Worm (Caenorhabditis elegans) whole organism, late embryonic: Measurements from ENCODE around the gene C29G2.6.

Source experiments
- pha-4 ChIP-seq: fragments of 150-350 bp; optimal IDR thresholded peaks from 2 replicates; lab custom pipeline; 2018; ENCODE audit warnings: missing biosample characterization, missing genetic modification reagents, missing genetic modification characterization
- rnt-1 ChIP-seq: sonication (generic microtip); optimal IDR thresholded peaks from 2 replicates; lab custom pipeline; 2016; ENCODE audit warnings: missing genetic modification characterization, missing compliant biosample characterization
- unc-55 ChIP-seq: sonication (generic microtip); optimal IDR thresholded peaks from 2 replicates; lab custom pipeline; 2017; ENCODE audit warnings: missing biosample characterization, missing genetic modification reagents, missing genetic modification characterization

- TF ChIP-seq rnt-1 (tag; lab: Kevin White, UChicago) (no peak), pha-4 (tag; lab: Kevin White, UChicago) (no peak), unc-55 (GFP tag; lab: Kevin White, UChicago) (no peak)
These were observed 29.4 kb upstream of the C29G2.6 start, which contains the start of gene F53E10.1 for ce11 chrV:2614986-2615687.
